Fruit fly (Drosophila melanogaster): ENCODE measurements around the gene CG14322.

CG14322 gene

DNA sequence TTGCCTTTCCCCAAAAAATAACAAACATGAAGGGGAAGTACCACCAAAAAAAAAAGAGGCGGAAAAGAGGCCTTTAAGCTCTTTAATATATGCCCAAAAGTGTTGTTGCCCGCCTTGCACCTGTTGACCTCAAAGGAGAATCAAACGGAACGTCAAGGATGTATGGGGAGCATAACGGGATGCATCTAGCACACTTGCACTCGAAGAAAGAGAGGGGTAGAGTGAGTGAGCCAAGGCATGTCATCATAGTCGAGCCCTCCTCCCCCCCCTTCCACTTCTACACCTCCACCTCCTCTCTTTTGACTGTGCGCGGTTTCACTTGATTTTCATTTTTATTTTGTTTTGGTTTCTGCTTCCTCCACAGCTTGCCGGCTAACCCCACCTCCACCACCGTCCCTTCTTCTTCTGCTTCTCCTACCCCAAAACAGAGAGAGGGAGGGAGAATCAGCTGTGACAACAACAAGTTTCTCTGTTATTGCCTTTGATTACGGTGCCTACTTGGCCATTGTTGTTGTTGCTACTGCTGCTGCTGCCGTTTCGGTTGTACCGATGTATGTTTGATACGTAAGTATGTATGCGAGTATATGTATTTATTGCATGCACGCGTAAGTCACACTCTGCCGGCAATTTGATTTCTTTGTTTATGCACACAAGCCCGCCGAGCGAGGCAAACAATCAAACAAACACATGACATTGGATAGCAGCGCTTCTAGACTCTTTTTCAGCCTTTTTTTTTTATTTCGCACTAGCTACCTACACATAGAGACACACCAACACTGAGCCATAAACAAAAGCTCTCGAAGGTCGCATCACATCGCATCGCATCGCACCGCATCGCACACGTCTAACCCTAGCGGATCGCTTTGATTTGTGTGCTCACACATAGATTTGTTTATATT, 65.4 kb downstream of the CG14322 start:
- no peak for TF ChIP-seq Vsx2 (GFP tag; optimal IDR thresholded peaks at IDR 0.05; ENCODE audit: partially characterized antibody)
- no peak for TF ChIP-seq OdsH (GFP tag; optimal IDR thresholded peaks at IDR 0.05)
- TF ChIP-seq br (GFP tag; optimal IDR thresholded peaks at IDR 0.05) = no peak
- peak; percentile 19 for TF ChIP-seq Hnf4 (GFP tag; optimal IDR thresholded peaks at IDR 0.05)
- TF ChIP-seq rgr (GFP tag; optimal IDR thresholded peaks at IDR 0.05) = no peak
- no peak for TF ChIP-seq Myc (optimal IDR thresholded peaks at IDR 0.05)
- TF ChIP-seq lola (GFP tag; optimal IDR thresholded peaks at IDR 0.05) = no peak
- TF ChIP-seq tai (GFP tag; optimal IDR thresholded peaks at IDR 0.05) = no peak
- TF ChIP-seq fru (GFP tag; optimal IDR thresholded peaks at IDR 0.05) = no peak
- TF ChIP-seq CG32264 (GFP tag; optimal IDR thresholded peaks at IDR 0.05) = no peak
- no peak for TF ChIP-seq usp (GFP tag; optimal IDR thresholded peaks at IDR 0.05)
- TF ChIP-seq Hr83 (GFP tag; optimal IDR thresholded peaks at IDR 0.05; ENCODE audit: poor library complexity, severe bottlenecking) = peak; percentile 81
- TF ChIP-seq sv (GFP tag; optimal IDR thresholded peaks at IDR 0.05) = no peak
- no peak for TF ChIP-seq N (GFP tag; optimal IDR thresholded peaks at IDR 0.05)
- TF ChIP-seq Dfd (GFP tag; optimal IDR thresholded peaks at IDR 0.05) = no peak
- no peak for TF ChIP-seq Jra (GFP tag; optimal IDR thresholded peaks at IDR 0.05)
- TF ChIP-seq woc (GFP tag; optimal IDR thresholded peaks at IDR 0.05) = no peak
- TF ChIP-seq h (GFP tag; optimal IDR thresholded peaks at IDR 0.05) = peak; percentile 21
- TF ChIP-seq psq (GFP tag; optimal IDR thresholded peaks at IDR 0.05) = peak; percentile 89
- TF ChIP-seq brk (GFP tag; optimal IDR thresholded peaks at IDR 0.05) = no peak
- no peak for TF ChIP-seq dmrt93B (GFP tag; optimal IDR thresholded peaks at IDR 0.05)
- peak; percentile 22 for TF ChIP-seq jim (GFP tag; optimal IDR thresholded peaks at IDR 0.05)
- no peak for TF ChIP-seq Rel (GFP tag; optimal IDR thresholded peaks at IDR 0.05)
- TF ChIP-seq Rel (tag; optimal IDR thresholded peaks at IDR 0.05) = peak; percentile 65
- TF ChIP-seq sage (GFP tag; optimal IDR thresholded peaks at IDR 0.05) = no peak
- TF ChIP-seq Dif (GFP tag; optimal IDR thresholded peaks at IDR 0.05; ENCODE audit: partially characterized antibody) = no peak
- no peak for TF ChIP-seq dsf (GFP tag; optimal IDR thresholded peaks at IDR 0.05; ENCODE audit: borderline replicate concordance)
- TF ChIP-seq dl (GFP tag; optimal IDR thresholded peaks at IDR 0.05; ENCODE audit: insufficient read depth in 1 of 2, partially characterized antibody in 2 of 2) = no peak
- TF ChIP-seq HLH106 (tag; optimal IDR thresholded peaks at IDR 0.05) = no peak
- TF ChIP-seq Hr78 (GFP tag; optimal IDR thresholded peaks at IDR 0.05) = no peak
- TF ChIP-seq CG9705 (GFP tag; optimal IDR thresholded peaks at IDR 0.05) = no peak
- no peak for TF ChIP-seq ey (GFP tag; optimal IDR thresholded peaks at IDR 0.05)
- no peak for TF ChIP-seq pan (optimal IDR thresholded peaks at IDR 0.05)
- no peak for TF ChIP-seq Abd-B (GFP tag; optimal IDR thresholded peaks at IDR 0.05)
- peak in 1 of 2 experiments; percentile 19 for TF ChIP-seq foxo (GFP tag; optimal IDR thresholded peaks at IDR 0.05)
- no peak for TF ChIP-seq GATAd (GFP tag; optimal IDR thresholded peaks at IDR 0.05)
- no peak for TF ChIP-seq Sp1 (GFP tag; optimal IDR thresholded peaks at IDR 0.05)
- TF ChIP-seq Mio (GFP tag; optimal IDR thresholded peaks at IDR 0.05) = no peak
- TF ChIP-seq CrebA (GFP tag; optimal IDR thresholded peaks at IDR 0.05; ENCODE audit: borderline replicate concordance) = no peak

DNA sequence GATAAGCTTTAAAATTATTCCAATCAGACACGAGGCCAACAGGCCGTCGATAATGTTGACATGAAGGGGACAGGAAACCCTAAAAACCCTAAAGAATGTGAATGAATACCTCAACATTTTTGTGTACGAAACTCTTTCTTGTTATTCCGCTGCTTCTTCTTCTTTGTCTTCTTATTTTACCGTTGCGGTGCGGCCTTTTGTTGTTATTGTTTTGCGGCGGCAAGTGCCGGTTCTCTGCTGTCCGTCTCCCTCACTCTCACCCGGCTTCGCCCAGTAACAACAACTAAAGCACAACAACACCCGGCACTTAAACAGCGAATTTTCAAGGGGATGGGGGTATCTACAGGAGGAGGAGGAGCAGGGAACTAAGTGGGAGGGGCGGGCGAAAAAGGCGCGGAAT, 66.9 kb downstream of the CG14322 start:
- no peak for TF ChIP-seq sv (GFP tag; optimal IDR thresholded peaks at IDR 0.05)
- no peak for TF ChIP-seq h (GFP tag; optimal IDR thresholded peaks at IDR 0.05)
- no peak for TF ChIP-seq Rel (GFP tag; optimal IDR thresholded peaks at IDR 0.05)
- no peak for TF ChIP-seq Rel (tag; optimal IDR thresholded peaks at IDR 0.05)
- no peak for TF ChIP-seq usp (GFP tag; optimal IDR thresholded peaks at IDR 0.05)
- no peak for TF ChIP-seq GATAd (GFP tag; optimal IDR thresholded peaks at IDR 0.05)
- TF ChIP-seq br (GFP tag; optimal IDR thresholded peaks at IDR 0.05) = no peak
- TF ChIP-seq CG9705 (GFP tag; optimal IDR thresholded peaks at IDR 0.05) = no peak
- no peak for TF ChIP-seq pan (optimal IDR thresholded peaks at IDR 0.05)
- TF ChIP-seq Jra (GFP tag; optimal IDR thresholded peaks at IDR 0.05) = no peak
- TF ChIP-seq dmrt93B (GFP tag; optimal IDR thresholded peaks at IDR 0.05) = no peak
- no peak for TF ChIP-seq Myc (optimal IDR thresholded peaks at IDR 0.05)
